Worm (Caenorhabditis elegans): ENCODE results near the gene C12D5.10.
A peak's percentile ranks its signal among the peaks of the same experiment; 100 is the strongest.

The C12D5.10 gene

ce11 chrV:7689888-7690287, 3.4 kb downstream of the C12D5.10 start, which contains the start of gene C12D5.9:
C12D5.9 (minus strand) TSS chrV:7689988.
- TF ChIP-seq elt-1 (tag; optimal IDR thresholded peaks at IDR 0.05; ENCODE audit: borderline replicate concordance, insufficient read depth) (no peak), bed-3 (GFP tag; optimal IDR thresholded peaks at IDR 0.05) (no peak), snpc-4 (tag; optimal IDR thresholded peaks at IDR 0.05) (no peak), hlh-1 (tag; optimal IDR thresholded peaks at IDR 0.05) (no peak), nhr-237 (tag; optimal IDR thresholded peaks at IDR 0.05) (no peak)

- TF ChIP-seq nhr-2 (tag; optimal IDR thresholded peaks at IDR 0.05) (peak; percentile 81), ztf-11 (tag; optimal IDR thresholded peaks at IDR 0.05) (no peak), elt-1 (tag; optimal IDR thresholded peaks at IDR 0.05; ENCODE audit: borderline replicate concordance, insufficient read depth) (peak; percentile 49)
Measured at ce11 chrV:7686189-7686588, 7.1 kb downstream of the C12D5.10 start, which contains the start of the genes nhr-94 and nhr-152. nhr-94 (minus strand) TSS chrV:7686335. nhr-152 (plus strand) TSS chrV:7686350.

ce11 chrV:7683907-7684655, 9.2 kb downstream of the C12D5.10 start, which contains the start of gene sre-11:
sre-11 (minus strand) TSS chrV:7683957.
- TF ChIP-seq nhr-12 (tag; optimal IDR thresholded peaks at IDR 0.05) (no peak), lin-32 (GFP tag; optimal IDR thresholded peaks at IDR 0.05) (no peak), ham-2 (GFP tag; optimal IDR thresholded peaks at IDR 0.05) (no peak), mep-1 (tag; optimal IDR thresholded peaks at IDR 0.05) (no peak), tbx-8 (GFP tag; optimal IDR thresholded peaks at IDR 0.05) (no peak)

ce11 chrV:7681388-7681787, 11.9 kb downstream of the C12D5.10 start, which contains the start of gene cyp-33A1:
cyp-33A1 (minus strand) TSS chrV:7681459.
- TF ChIP-seq ceh-83 (GFP tag; optimal IDR thresholded peaks at IDR 0.05) (no peak), pha-4 (tag; optimal IDR thresholded peaks at IDR 0.05) (no peak), mls-2 (tag; optimal IDR thresholded peaks at IDR 0.05) (no peak), tbx-8 (GFP tag; optimal IDR thresholded peaks at IDR 0.05) (no peak), snpc-4 (tag; optimal IDR thresholded peaks at IDR 0.05) (no peak), lin-32 (GFP tag; optimal IDR thresholded peaks at IDR 0.05) (no peak), nhr-237 (tag; optimal IDR thresholded peaks at IDR 0.05) (no peak), ceh-39 (tag; optimal IDR thresholded peaks at IDR 0.05) (no peak), sem-2 (GFP tag; optimal IDR thresholded peaks at IDR 0.05) (no peak), nhr-12 (tag; optimal IDR thresholded peaks at IDR 0.05) (no peak), nhr-76 (tag; optimal IDR thresholded peaks at IDR 0.05) (no peak), nhr-28 (tag; optimal IDR thresholded peaks at IDR 0.05) (no peak)

ce11 chrV:7675904-7676303, 17.4 kb downstream of the C12D5.10 start, which contains the start of gene C12D5.3:
C12D5.3 (plus strand) TSS chrV:7676204.
- TF ChIP-seq ztf-11 (tag; optimal IDR thresholded peaks at IDR 0.05) (no peak), unc-120 (tag; optimal IDR thresholded peaks at IDR 0.05; ENCODE audit: poor library complexity, severe bottlenecking) (no peak), lsy-2 (tag; optimal IDR thresholded peaks at IDR 0.05) (no peak), drap-1 (GFP tag; optimal IDR thresholded peaks at IDR 0.05) (no peak), ces-1 (GFP tag; optimal IDR thresholded peaks at IDR 0.05) (no peak), lin-32 (GFP tag; optimal IDR thresholded peaks at IDR 0.05) (no peak), unc-39 (tag; optimal IDR thresholded peaks at IDR 0.05) (no peak)

ce11 chrV:7672258-7672657, 21.0 kb downstream of the C12D5.10 start, which contains the start of gene C12D5.4:
C12D5.4 (plus strand) TSS chrV:7672558.
- TF ChIP-seq sptf-1 (tag; optimal IDR thresholded peaks at IDR 0.05) (no peak), M03D4.4 (tag; optimal IDR thresholded peaks at IDR 0.05) (no peak), pha-4 (tag; optimal IDR thresholded peaks at IDR 0.05) (no peak), nhr-76 (tag; optimal IDR thresholded peaks at IDR 0.05) (no peak), unc-39 (tag; optimal IDR thresholded peaks at IDR 0.05) (no peak), unc-62 (GFP tag; optimal IDR thresholded peaks at IDR 0.05) (no peak), snpc-4 (tag; optimal IDR thresholded peaks at IDR 0.05) (no peak), lsy-2 (tag; optimal IDR thresholded peaks at IDR 0.05) (no peak), blmp-1 (tag; optimal IDR thresholded peaks at IDR 0.05) (no peak), lin-13 (tag; optimal IDR thresholded peaks at IDR 0.05) (no peak), ceh-83 (GFP tag; optimal IDR thresholded peaks at IDR 0.05) (no peak), elt-3 (tag; optimal IDR thresholded peaks at IDR 0.05) (no peak), hlh-1 (tag; optimal IDR thresholded peaks at IDR 0.05) (no peak), sem-2 (GFP tag; optimal IDR thresholded peaks at IDR 0.05) (no peak), bed-3 (GFP tag; optimal IDR thresholded peaks at IDR 0.05) (no peak), ceh-39 (tag; optimal IDR thresholded peaks at IDR 0.05) (no peak)

Measured in whole organism, mixed stage, embryonic.